Fruit fly (Drosophila melanogaster) whole organism, prepupa: ENCODE data around the gene CG15468.

Source experiments
- CG10631 ChIP-seq: fragments of 200-800 bp; sonication (Bioruptor generic); optimal IDR thresholded peaks from 2 replicates; lab custom pipeline; 2016; ENCODE audit warnings: missing biosample characterization, missing genetic modification characterization
- CG10669 ChIP-seq: fragments of 200-800 bp; sonication (Bioruptor generic); optimal IDR thresholded peaks from 3 replicates; lab custom pipeline; 2018; ENCODE audit warnings: missing biosample characterization, mild to moderate bottlenecking, missing genetic modification characterization, moderate library complexity
- CG11762 ChIP-seq: fragments of 200-800 bp; sonication (Bioruptor generic); optimal IDR thresholded peaks from 3 replicates; lab custom pipeline; 2016; ENCODE audit warnings: missing biosample characterization, missing genetic modification characterization; ENCODE audit not compliant: insufficient read depth
- CG11902 ChIP-seq: fragments of 200-800 bp; sonication (Bioruptor generic); optimal IDR thresholded peaks from 3 replicates; lab custom pipeline; 2016; ENCODE audit warnings: missing biosample characterization, missing genetic modification characterization
- CG1621 ChIP-seq: fragments of 200-800 bp; sonication (Bioruptor generic); optimal IDR thresholded peaks from 3 replicates; lab custom pipeline; 2018; ENCODE audit warnings: missing biosample characterization, mild to moderate bottlenecking, missing genetic modification characterization
- CG16779 ChIP-seq: fragments of 200-800 bp; sonication (Bioruptor generic); optimal IDR thresholded peaks from 3 replicates; lab custom pipeline; 2017; ENCODE audit warnings: missing biosample characterization, mild to moderate bottlenecking, missing genetic modification characterization
- CG3032 ChIP-seq: fragments of 200-800 bp; optimal IDR thresholded peaks from 2 replicates; lab custom pipeline; 2019; ENCODE audit warnings: missing biosample characterization, mild to moderate bottlenecking, missing genetic modification characterization, moderate library complexity
- CG31627 ChIP-seq: fragments of 200-800 bp; sonication (Bioruptor generic); optimal IDR thresholded peaks from 3 replicates; lab custom pipeline; 2016; ENCODE audit warnings: missing biosample characterization, missing genetic modification characterization
- CG32006 ChIP-seq: fragments of 200-800 bp; sonication (Bioruptor generic); optimal IDR thresholded peaks from 3 replicates; lab custom pipeline; 2017; ENCODE audit warnings: missing biosample characterization, mild to moderate bottlenecking, missing genetic modification characterization
- CG34406 ChIP-seq: fragments of 200-800 bp; sonication (Bioruptor generic); optimal IDR thresholded peaks from 3 replicates; lab custom pipeline; 2016; ENCODE audit warnings: missing biosample characterization, missing genetic modification characterization
- CG3919 ChIP-seq: fragments of 200-800 bp; sonication (Bioruptor generic); optimal IDR thresholded peaks from 3 replicates; lab custom pipeline; 2016; ENCODE audit warnings: missing biosample characterization, missing genetic modification characterization
- CG6163 ChIP-seq: fragments of 200-800 bp; sonication (Bioruptor generic); IDR thresholded peaks from 3 replicates; pipeline ENCODE4 v1.3.6; 2022; ENCODE audit warnings: missing biosample characterization, missing genetic modification characterization
- CG6276 ChIP-seq: fragments of 200-800 bp; sonication (Bioruptor generic); optimal IDR thresholded peaks from 2 replicates; lab custom pipeline; 2017; ENCODE audit warnings: missing biosample characterization, mild to moderate bottlenecking, missing genetic modification characterization
- CG6792 ChIP-seq: fragments of 200-800 bp; sonication (Bioruptor generic); optimal IDR thresholded peaks from 3 replicates; lab custom pipeline; 2016; ENCODE audit warnings: missing biosample characterization, missing genetic modification characterization
- CG6808 ChIP-seq: fragments of 200-800 bp; sonication (Bioruptor generic); optimal IDR thresholded peaks from 3 replicates; lab custom pipeline; 2017; ENCODE audit warnings: missing biosample characterization, missing genetic modification characterization, mild to moderate bottlenecking, moderate library complexity, missing genetic modification reagents
- CG6854 ChIP-seq: fragments of 200-800 bp; sonication (Bioruptor generic); optimal IDR thresholded peaks from 2 replicates; lab custom pipeline; 2017; ENCODE audit warnings: missing biosample characterization, mild to moderate bottlenecking, missing genetic modification characterization
- CG7368 ChIP-seq: fragments of 200-800 bp; sonication (Bioruptor generic); optimal IDR thresholded peaks from 3 replicates; lab custom pipeline; 2016; ENCODE audit warnings: missing biosample characterization, missing genetic modification characterization
- CG8319 ChIP-seq: fragments of 200-800 bp; sonication (Bioruptor generic); optimal IDR thresholded peaks from 3 replicates; lab custom pipeline; 2016; ENCODE audit warnings: missing biosample characterization, missing genetic modification characterization
- CG8632 ChIP-seq: fragments of 200-800 bp; sonication (Bioruptor generic); optimal IDR thresholded peaks from 3 replicates; lab custom pipeline; 2016; ENCODE audit warnings: missing biosample characterization, missing genetic modification characterization
- Eip78C ChIP-seq: fragments of 200-800 bp; sonication (Bioruptor generic); peaks from one replicate; lab custom pipeline; 2016; ENCODE audit warnings: missing biosample characterization, missing genetic modification characterization
- Eip93F ChIP-seq: fragments of 200-800 bp; sonication (Bioruptor generic); optimal IDR thresholded peaks from 2 replicates; lab custom pipeline; 2016; ENCODE audit warnings: missing biosample characterization, mild to moderate bottlenecking, missing genetic modification characterization
- Ets96B ChIP-seq: fragments of 200-800 bp; optimal IDR thresholded peaks from 2 replicates; lab custom pipeline; 2019; ENCODE audit warnings: missing biosample characterization, mild to moderate bottlenecking, missing genetic modification characterization, moderate library complexity
- Gug ChIP-seq: fragments of 200-800 bp; sonication (Bioruptor generic); IDR thresholded peaks from 2 replicates; pipeline ENCODE4 v1.3.6; 2022; ENCODE audit warnings: missing biosample characterization, missing genetic modification characterization
- Hr38 ChIP-seq: sonication (Bioruptor generic); optimal IDR thresholded peaks from 2 replicates; lab custom pipeline; 2016; ENCODE audit warnings: missing biosample characterization, missing genetic modification characterization
- Hr39 ChIP-seq: fragments of 200-800 bp; sonication (Bioruptor generic); optimal IDR thresholded peaks from 2 replicates; lab custom pipeline; 2016; ENCODE audit warnings: missing biosample characterization, missing genetic modification characterization
- Hr4 ChIP-seq: fragments of 200-800 bp; sonication (Bioruptor generic); optimal IDR thresholded peaks from 3 replicates; lab custom pipeline; 2016; ENCODE audit warnings: missing biosample characterization, missing genetic modification characterization
- Lpt ChIP-seq: fragments of 200-800 bp; sonication (Bioruptor generic); optimal IDR thresholded peaks from 3 replicates; lab custom pipeline; 2016; ENCODE audit warnings: missing biosample characterization, missing genetic modification characterization
- Met ChIP-seq: fragments of 200-800 bp; sonication (Bioruptor generic); optimal IDR thresholded peaks from 3 replicates; lab custom pipeline; 2016; ENCODE audit warnings: missing biosample characterization, missing genetic modification characterization
- OdsH ChIP-seq: fragments of 200-800 bp; sonication (Bioruptor generic); optimal IDR thresholded peaks from 3 replicates; lab custom pipeline; 2016; ENCODE audit warnings: missing biosample characterization, missing genetic modification characterization
- Sox102F ChIP-seq: fragments of 200-800 bp; sonication (Bioruptor generic); optimal IDR thresholded peaks from 2 replicates; lab custom pipeline; 2016; ENCODE audit warnings: missing biosample characterization, mild to moderate bottlenecking, missing genetic modification characterization
- Sox14 ChIP-seq: fragments of 200-800 bp; sonication (Bioruptor generic); optimal IDR thresholded peaks from 3 replicates; lab custom pipeline; 2016; ENCODE audit warnings: missing biosample characterization, missing genetic modification characterization
- acj6 ChIP-seq: fragments of 200-800 bp; sonication (Bioruptor generic); optimal IDR thresholded peaks from 3 replicates; lab custom pipeline; 2016; ENCODE audit warnings: missing biosample characterization, missing genetic modification characterization
- cyc ChIP-seq: fragments of 200-800 bp; sonication (Bioruptor generic); optimal IDR thresholded peaks from 3 replicates; lab custom pipeline; 2016; ENCODE audit warnings: missing biosample characterization, missing genetic modification characterization
- dac ChIP-seq: fragments of 200-800 bp; sonication (Bioruptor generic); optimal IDR thresholded peaks from 2 replicates; lab custom pipeline; 2017; ENCODE audit warnings: missing biosample characterization, mild to moderate bottlenecking, missing genetic modification characterization
- eg ChIP-seq: fragments of 200-800 bp; sonication (Bioruptor generic); IDR thresholded peaks from 3 replicates; pipeline ENCODE4 v1.3.6; 2022; ENCODE audit warnings: missing biosample characterization, missing genetic modification characterization
- esn ChIP-seq: fragments of 200-800 bp; sonication (Bioruptor generic); optimal IDR thresholded peaks from 2 replicates; lab custom pipeline; 2016; ENCODE audit warnings: missing biosample characterization, mild to moderate bottlenecking, missing genetic modification characterization, moderate library complexity
- fd59A ChIP-seq: fragments of 200-800 bp; sonication (Bioruptor generic); optimal IDR thresholded peaks from 2 replicates; lab custom pipeline; 2017; ENCODE audit warnings: missing biosample characterization, mild to moderate bottlenecking, missing genetic modification characterization, missing genetic modification reagents
- fd85E ChIP-seq: fragments of 200-800 bp; sonication (Bioruptor generic); optimal IDR thresholded peaks from 3 replicates; lab custom pipeline; 2016; ENCODE audit warnings: missing biosample characterization, missing genetic modification characterization
- fkh ChIP-seq: fragments of 200-800 bp; sonication (Bioruptor generic); optimal IDR thresholded peaks from 3 replicates; lab custom pipeline; 2017; ENCODE audit warnings: missing biosample characterization, mild to moderate bottlenecking, missing genetic modification characterization, moderate library complexity
- lz ChIP-seq: fragments of 200-800 bp; sonication (Bioruptor generic); optimal IDR thresholded peaks from 3 replicates; lab custom pipeline; 2016; ENCODE audit warnings: missing biosample characterization, missing genetic modification characterization
- salr ChIP-seq, 2 experiments: fragments of 200-800 bp; sonication (Bioruptor generic); optimal IDR thresholded peaks; 3 replicates each; lab custom pipeline; 2016 to 2018; ENCODE audit warnings: missing biosample characterization in 2 of 2, missing genetic modification characterization in 2 of 2, mild to moderate bottlenecking in 1 of 2
- spab ChIP-seq: fragments of 200-800 bp; sonication (Bioruptor generic); optimal IDR thresholded peaks from 2 replicates; lab custom pipeline; 2017; ENCODE audit warnings: missing biosample characterization, mild to moderate bottlenecking, missing genetic modification characterization, missing genetic modification reagents
- ss ChIP-seq, 2 experiments: fragments of 200-800 bp; sonication (Bioruptor generic); optimal IDR thresholded peaks; 2 replicates in 1 of 2; 3 replicates in 1 of 2; lab custom pipeline; 2017 to 2018; ENCODE audit warnings: mild to moderate bottlenecking in 2 of 2, missing biosample characterization in 2 of 2, missing genetic modification characterization in 2 of 2, moderate library complexity in 1 of 2
- topi ChIP-seq: fragments of 200-800 bp; sonication (Bioruptor generic); optimal IDR thresholded peaks from 3 replicates; lab custom pipeline; 2016; ENCODE audit warnings: missing biosample characterization, missing genetic modification characterization
- vri ChIP-seq: fragments of 200-800 bp; sonication (Bioruptor generic); optimal IDR thresholded peaks from 3 replicates; lab custom pipeline; 2016; ENCODE audit warnings: missing biosample characterization, mild to moderate bottlenecking, missing genetic modification characterization

The CG15468 gene

dm6 chrX:4930100-4931010, 30.6 kb downstream of the CG15468 start (continued):
- no peak for TF ChIP-seq CG11902 (GFP tag; lab: Kevin White, UChicago)
- no peak for TF ChIP-seq eg (GFP tag; lab: Robert Waterston, UW)
- no peak for TF ChIP-seq OdsH (GFP tag; lab: Kevin White, UChicago)
- no peak for TF ChIP-seq dac (GFP tag; lab: Kevin White, UChicago)
- peak; percentile 76 for TF ChIP-seq vri
- no peak for TF ChIP-seq CG11762 (GFP tag; lab: Kevin White, UChicago)
- peak; percentile 56 for TF ChIP-seq lz (GFP tag; lab: Kevin White, UChicago)
- TF ChIP-seq Eip78C, result peak; percentile 78
- peak; percentile 15 for TF ChIP-seq CG34406 (GFP tag; lab: Kevin White, UChicago)
- peak; percentile 44 for TF ChIP-seq CG3919 (GFP tag; lab: Kevin White, UChicago)
- TF ChIP-seq CG8319, result peak; percentile 2
- TF ChIP-seq CG6854, result no peak
- TF ChIP-seq CG6792 (GFP tag; lab: Kevin White, UChicago), result no peak
- TF ChIP-seq fd59A (GFP tag; lab: Kevin White, UChicago), result no peak
- peak; percentile 19 for TF ChIP-seq CG7368
- no peak for TF ChIP-seq fkh
- TF ChIP-seq CG8632 (GFP tag; lab: Kevin White, UChicago), result peak; percentile 6
- TF ChIP-seq Gug, result no peak
- TF ChIP-seq Eip93F (GFP tag; lab: Kevin White, UChicago), result no peak
- no peak for TF ChIP-seq Hr38
- no peak for TF ChIP-seq CG3032 (tag; lab: Kevin White, UChicago)
- TF ChIP-seq CG6276 (GFP tag; lab: Kevin White, UChicago), result peak; percentile 5
- peak; percentile 59 for TF ChIP-seq Sox102F (GFP tag; lab: Kevin White, UChicago)
- peak; percentile 59 for TF ChIP-seq esn
- TF ChIP-seq acj6 (GFP tag; lab: Kevin White, UChicago), result peak; percentile 23
- TF ChIP-seq cyc (GFP tag; lab: Kevin White, UChicago), result peak; percentile 47
- peak in 1 of 2 experiments; percentile 42 for TF ChIP-seq ss (GFP tag; optimal IDR thresholded peaks at IDR 0.05; lab: Kevin White, UChicago)
- TF ChIP-seq fd85E, result no peak
- no peak for TF ChIP-seq Hr4 (GFP tag; lab: Kevin White, UChicago)
- peak; percentile 30 for TF ChIP-seq CG32006 (GFP tag; lab: Kevin White, UChicago)
- peak; percentile 35 for TF ChIP-seq CG10631 (GFP tag; lab: Kevin White, UChicago)

dm6 chrX:4919040-4919881, 41.7 kb downstream of the CG15468 start:
- peak; percentile 44 for TF ChIP-seq fd85E
- TF ChIP-seq CG6163 (GFP tag; lab: Robert Waterston, UW), result peak; percentile 95
- TF ChIP-seq Met (GFP tag; lab: Kevin White, UChicago), result peak; percentile 60
- peak; percentile 45 for TF ChIP-seq lz (GFP tag; lab: Kevin White, UChicago)
- TF ChIP-seq Eip93F (GFP tag; lab: Kevin White, UChicago), result no peak
- TF ChIP-seq Sox14 (GFP tag; lab: Kevin White, UChicago), result peak; percentile 75
- TF ChIP-seq Ets96B (tag; lab: Kevin White, UChicago), result peak; percentile 75
- TF ChIP-seq Sox102F (GFP tag; lab: Kevin White, UChicago), result peak; percentile 51
- TF ChIP-seq esn, result peak; percentile 58
- TF ChIP-seq Hr39, result peak; percentile 63
- TF ChIP-seq CG16779 (tag; lab: Kevin White, UChicago), result peak; percentile 62
- TF ChIP-seq CG7368, result peak; percentile 90
- TF ChIP-seq CG10669, result peak; percentile 80
- peak; percentile 89 for TF ChIP-seq CG3919 (GFP tag; lab: Kevin White, UChicago)
- TF ChIP-seq CG34406 (GFP tag; lab: Kevin White, UChicago), result peak; percentile 74
- TF ChIP-seq dac (GFP tag; lab: Kevin White, UChicago), result peak; percentile 81
- peak; percentile 62 for TF ChIP-seq spab (GFP tag; lab: Kevin White, UChicago)
- TF ChIP-seq CG32006 (GFP tag; lab: Kevin White, UChicago), result peak; percentile 90
- TF ChIP-seq CG6808 (GFP tag; lab: Kevin White, UChicago), result peak; percentile 73
- peak; percentile 63 for TF ChIP-seq CG31627 (GFP tag; lab: Kevin White, UChicago)
- TF ChIP-seq CG1621 (tag; lab: Kevin White, UChicago), result peak; percentile 80
- TF ChIP-seq Lpt, result peak; percentile 78
- TF ChIP-seq CG6276 (GFP tag; lab: Kevin White, UChicago), result peak; percentile 81
- TF ChIP-seq salr (GFP tag; optimal IDR thresholded peaks at IDR 0.05; lab: Kevin White, UChicago), result peak; percentile 72 to 79
- TF ChIP-seq topi (GFP tag; lab: Kevin White, UChicago), result peak; percentile 58
- TF ChIP-seq Eip78C, result peak; percentile 92
- peak; percentile 82 for TF ChIP-seq CG6792 (GFP tag; lab: Kevin White, UChicago)
